Worm (Caenorhabditis elegans) whole organism, L4 larva: ENCODE measurements around the gene cest-2.3.

Experiments used
- D1046.2 ChIP-seq: fragments of 200-800 bp; sonication (Bioruptor generic); IDR thresholded peaks from 2 replicates; pipeline ENCODE4 v1.3.6; 2022; ENCODE audit warnings: missing genetic modification characterization, missing compliant biosample characterization
- F37D6.2 ChIP-seq: sonication (generic microtip); optimal IDR thresholded peaks from 2 replicates; lab custom pipeline; 2016; ENCODE audit warnings: mild to moderate bottlenecking, missing genetic modification characterization, missing compliant biosample characterization
- F44E2.7 ChIP-seq: fragments of 200-800 bp; sonication (Bioruptor generic); IDR thresholded peaks from 2 replicates; pipeline ENCODE4 v2.1.2; 2022; ENCODE audit warnings: missing genetic modification characterization, missing compliant biosample characterization
- F49E8.2 ChIP-seq: sonication (generic microtip); optimal IDR thresholded peaks from 2 replicates; lab custom pipeline; 2016; ENCODE audit warnings: missing compliant biosample characterization, mild to moderate bottlenecking, missing genetic modification characterization, borderline replicate concordance
- T26A8.4 ChIP-seq: fragments of 200-800 bp; sonication (Bioruptor generic); IDR thresholded peaks from 2 replicates; pipeline ENCODE4 v1.3.6; 2022; ENCODE audit warnings: missing genetic modification characterization, missing compliant biosample characterization
- Y5F2A.4 ChIP-seq: fragments of 200-800 bp; sonication (Bioruptor generic); optimal IDR thresholded peaks from 2 replicates; lab custom pipeline; 2018; ENCODE audit warnings: mild to moderate bottlenecking, missing genetic modification characterization, missing compliant biosample characterization
- ama-1 ChIP-seq: fragments of 150-350 bp; optimal IDR thresholded peaks from 2 replicates; lab custom pipeline; 2014; ENCODE audit warnings: inconsistent platforms, mixed read lengths
- arid-1 ChIP-seq: fragments of 200-800 bp; sonication (Bioruptor generic); conservative IDR thresholded peaks from 2 replicates; pipeline ENCODE4 v1.3.6; 2022; ENCODE audit warnings: missing genetic modification reagents, missing genetic modification characterization, missing compliant biosample characterization
- ceh-28 ChIP-seq: fragments of 150-350 bp; optimal IDR thresholded peaks from 2 replicates; lab custom pipeline; 2014; ENCODE audit warnings: missing biosample characterization, missing genetic modification reagents, missing genetic modification characterization
- ceh-62 ChIP-seq: sonication (generic microtip); optimal IDR thresholded peaks from 2 replicates; lab custom pipeline; 2017; ENCODE audit warnings: missing biosample characterization, missing genetic modification characterization
- ces-1 ChIP-seq: fragments of 150-350 bp; sonication (generic microtip); optimal IDR thresholded peaks from 4 replicates; lab custom pipeline; 2014; ENCODE audit warnings: missing biosample characterization, missing genetic modification reagents, missing genetic modification characterization
- daf-19 ChIP-seq: fragments of 200-800 bp; sonication (Bioruptor generic); conservative IDR thresholded peaks from 2 replicates; pipeline ENCODE4 v1.3.6; 2022; ENCODE audit warnings: missing genetic modification characterization, missing compliant biosample characterization
- daf-8 ChIP-seq: fragments of 200-800 bp; sonication (Bioruptor generic); IDR thresholded peaks from 2 replicates; pipeline ENCODE4 v1.3.6; 2022; ENCODE audit warnings: missing genetic modification characterization, missing compliant biosample characterization
- dmd-6 ChIP-seq: fragments of 200-800 bp; sonication (Bioruptor generic); IDR thresholded peaks from 2 replicates; pipeline ENCODE4 v1.3.6; 2022; ENCODE audit warnings: missing genetic modification reagents, missing genetic modification characterization, missing compliant biosample characterization
- dmd-8 ChIP-seq: fragments of 200-800 bp; sonication (Bioruptor generic); IDR thresholded peaks from 2 replicates; pipeline ENCODE4 v1.3.6; 2022; ENCODE audit warnings: missing genetic modification characterization, missing compliant biosample characterization
- dmd-9 ChIP-seq: fragments of 200-800 bp; sonication (Bioruptor generic); IDR thresholded peaks from 2 replicates; pipeline ENCODE4 v1.3.6; 2022; ENCODE audit warnings: missing genetic modification reagents, missing genetic modification characterization, missing compliant biosample characterization
- dve-1 ChIP-seq: sonication (generic microtip); optimal IDR thresholded peaks from 2 replicates; lab custom pipeline; 2017; ENCODE audit warnings: antibody characterized with exemption, mild to moderate bottlenecking, missing genetic modification characterization, missing compliant biosample characterization; ENCODE audit not compliant: insufficient read depth
- gei-8 ChIP-seq: fragments of 200-800 bp; sonication (Bioruptor generic); optimal IDR thresholded peaks from 2 replicates; lab custom pipeline; 2018; ENCODE audit warnings: mild to moderate bottlenecking, missing genetic modification characterization, missing compliant biosample characterization
- hlh-11 ChIP-seq: fragments of 200-800 bp; sonication (Bioruptor generic); optimal IDR thresholded peaks from 2 replicates; lab custom pipeline; 2018; ENCODE audit warnings: mild to moderate bottlenecking, missing genetic modification characterization, missing compliant biosample characterization
- hlh-30 ChIP-seq: sonication (generic microtip); optimal IDR thresholded peaks from 2 replicates; lab custom pipeline; 2017; ENCODE audit warnings: antibody characterized with exemption, mild to moderate bottlenecking, missing genetic modification characterization, missing compliant biosample characterization; ENCODE audit not compliant: insufficient read depth
- hmg-1.1 ChIP-seq: fragments of 200-800 bp; sonication (Bioruptor generic); IDR thresholded peaks from 2 replicates; pipeline ENCODE4 v1.3.6; 2022; ENCODE audit warnings: missing genetic modification reagents, missing genetic modification characterization, missing compliant biosample characterization
- lin-1 ChIP-seq: fragments of 200-800 bp; sonication (Bioruptor generic); IDR thresholded peaks from 2 replicates; pipeline ENCODE4 v1.3.6; 2022; ENCODE audit warnings: missing genetic modification reagents, missing genetic modification characterization, missing compliant biosample characterization
- lin-13 ChIP-seq: fragments of 150-350 bp; optimal IDR thresholded peaks from 2 replicates; lab custom pipeline; 2014; ENCODE audit warnings: missing biosample characterization, missing genetic modification reagents, missing genetic modification characterization
- lin-15B ChIP-seq: fragments of 150-350 bp; sonication (generic microtip); optimal IDR thresholded peaks from 3 replicates; lab custom pipeline; 2014; ENCODE audit warnings: missing biosample characterization, missing genetic modification characterization
- lin-38 ChIP-seq: fragments of 200-800 bp; sonication (Bioruptor generic); IDR thresholded peaks from 2 replicates; pipeline ENCODE4 v1.3.6; 2022; ENCODE audit warnings: missing genetic modification reagents, missing genetic modification characterization, missing compliant biosample characterization
- lsy-2 ChIP-seq, 2 experiments: fragments of 150-350 bp in 1 of 2; sonication (generic microtip) in 1 of 2; optimal IDR thresholded peaks; 2 replicates each; lab custom pipeline; 2014 to 2017; ENCODE audit warnings: missing biosample characterization in 2 of 2, missing genetic modification characterization in 2 of 2
- madf-9 ChIP-seq: fragments of 200-800 bp; sonication (Bioruptor generic); conservative IDR thresholded peaks from 2 replicates; pipeline ENCODE4 v1.3.6; 2022; ENCODE audit warnings: missing genetic modification reagents, missing genetic modification characterization, missing compliant biosample characterization
- mdt-29 ChIP-seq: fragments of 200-800 bp; sonication (Bioruptor generic); IDR thresholded peaks from 2 replicates; pipeline ENCODE4 v1.3.6; 2022; ENCODE audit warnings: missing genetic modification reagents, missing genetic modification characterization, missing compliant biosample characterization
- mep-1 ChIP-seq: fragments of 150-350 bp; sonication (generic microtip); optimal IDR thresholded peaks from 3 replicates; lab custom pipeline; 2014; ENCODE audit warnings: missing biosample characterization, missing genetic modification characterization
- mxl-3 ChIP-seq: fragments of 200-800 bp; sonication (Bioruptor generic); optimal IDR thresholded peaks from 2 replicates; lab custom pipeline; 2018; ENCODE audit warnings: mild to moderate bottlenecking, missing genetic modification characterization, missing compliant biosample characterization
- nhr-237 ChIP-seq: sonication (generic microtip); optimal IDR thresholded peaks from 2 replicates; lab custom pipeline; 2017; ENCODE audit warnings: missing biosample characterization, missing genetic modification characterization
- nhr-25 ChIP-seq: sonication (generic microtip); optimal IDR thresholded peaks from 2 replicates; lab custom pipeline; 2017; ENCODE audit warnings: missing genetic modification characterization, mild to moderate bottlenecking, missing compliant biosample characterization, antibody characterized with exemption, moderate library complexity, borderline replicate concordance; ENCODE audit not compliant: insufficient read depth
- nhr-6 ChIP-seq: fragments of 150-350 bp; optimal IDR thresholded peaks from 2 replicates; lab custom pipeline; 2014; ENCODE audit warnings: missing biosample characterization, missing genetic modification characterization
- nhr-77 ChIP-seq: fragments of 150-350 bp; optimal IDR thresholded peaks from 2 replicates; lab custom pipeline; 2014; ENCODE audit warnings: missing biosample characterization, missing genetic modification characterization
- rbr-2 ChIP-seq: sonication (generic microtip); optimal IDR thresholded peaks from 2 replicates; lab custom pipeline; 2016; ENCODE audit warnings: missing genotype, missing genetic modification characterization, missing compliant biosample characterization
- set-16 ChIP-seq: fragments of 200-800 bp; sonication (Bioruptor generic); IDR thresholded peaks from 2 replicates; pipeline ENCODE4 v1.3.6; 2022; ENCODE audit warnings: missing genetic modification reagents, missing genetic modification characterization, missing compliant biosample characterization
- skn-1 ChIP-seq: fragments of 150-350 bp; optimal IDR thresholded peaks from 2 replicates; lab custom pipeline; 2014; ENCODE audit warnings: missing biosample characterization, missing genetic modification characterization
- snpc-1.2 ChIP-seq: fragments of 200-800 bp; sonication (Bioruptor generic); IDR thresholded peaks from 2 replicates; pipeline ENCODE4 v1.3.6; 2022; ENCODE audit warnings: missing genetic modification reagents, missing genetic modification characterization, missing compliant biosample characterization
- spr-1 ChIP-seq: sonication (generic microtip); optimal IDR thresholded peaks from 2 replicates; lab custom pipeline; 2016; ENCODE audit warnings: mild to moderate bottlenecking, missing genetic modification characterization, missing compliant biosample characterization
- spr-3 ChIP-seq: fragments of 200-800 bp; sonication (Bioruptor generic); optimal IDR thresholded peaks from 2 replicates; lab custom pipeline; 2018; ENCODE audit warnings: mild to moderate bottlenecking, missing genetic modification characterization, missing compliant biosample characterization
- tag-97 ChIP-seq: fragments of 200-800 bp; sonication (Bioruptor generic); IDR thresholded peaks from 2 replicates; pipeline ENCODE4 v1.3.6; 2022; ENCODE audit warnings: missing genetic modification characterization, missing compliant biosample characterization
- unc-39 ChIP-seq: sonication (generic microtip); optimal IDR thresholded peaks from 2 replicates; lab custom pipeline; 2017; ENCODE audit warnings: missing biosample characterization, missing genetic modification characterization
- unc-62 ChIP-seq, 3 experiments: fragments of 150-350 bp in 1 of 3; sonication (generic microtip); optimal IDR thresholded peaks in 2 of 3; peaks in 1 of 3; 1 replicate in 1 of 3; 2 replicates in 2 of 3; lab custom pipeline; 2014 to 2017; ENCODE audit warnings: missing biosample characterization in 3 of 3, missing genetic modification characterization in 3 of 3, missing genetic modification reagents in 3 of 3, missing genotype in 1 of 3
- zag-1 ChIP-seq: fragments of 150-350 bp; optimal IDR thresholded peaks from 2 replicates; lab custom pipeline; 2014; ENCODE audit warnings: missing biosample characterization, missing genetic modification characterization
- zip-2 ChIP-seq: fragments of 150-350 bp; optimal IDR thresholded peaks from 2 replicates; lab custom pipeline; 2014; ENCODE audit warnings: missing biosample characterization, missing genetic modification characterization
- ztf-11 ChIP-seq: fragments of 150-350 bp; optimal IDR thresholded peaks from 2 replicates; lab custom pipeline; 2014; ENCODE audit warnings: missing biosample characterization, missing genetic modification characterization

The cest-2.3 gene

ce11 chrV:14194514-14194913, 11.8 kb upstream of the cest-2.3 start:
- TF ChIP-seq lsy-2 (tag; optimal IDR thresholded peaks at IDR 0.05; lab: Kevin White, UChicago) (no peak), zip-2 (tag; lab: Kevin White, UChicago) (no peak), D1046.2 (GFP tag; lab: Robert Waterston, UW) (0 out of 2 replicates have a peak, but pooled peaks have one; percentile 12), skn-1 (no peak), ces-1 (GFP tag; lab: Kevin White, UChicago) (no peak), spr-1 (tag; lab: Kevin White, UChicago) (no peak), dmd-9 (GFP tag; lab: Robert Waterston, UW) (no peak), hlh-30 (tag; lab: Kevin White, UChicago) (no peak), F49E8.2 (tag; lab: Kevin White, UChicago) (no peak), F37D6.2 (no peak), set-16 (GFP tag; lab: Robert Waterston, UW) (peak; percentile 38; the same call in 1 of the 2 replicates), dve-1 (tag; lab: Kevin White, UChicago) (no peak), lin-38 (GFP tag; lab: Robert Waterston, UW) (0 out of 2 replicates have a peak, but pooled peaks have one; percentile 12), lin-15B (tag; lab: Kevin White, UChicago) (no peak), zag-1 (tag; lab: Kevin White, UChicago) (no peak), hmg-1.1 (GFP tag; lab: Robert Waterston, UW) (0 out of 2 replicates have a peak, but pooled peaks have one; percentile 26), nhr-6 (no peak), dmd-6 (GFP tag; lab: Robert Waterston, UW) (0 out of 2 replicates have a peak, but pooled peaks have one; percentile 14)

- TF ChIP-seq ama-1 (lab: Kevin White, UChicago) (peak; percentile 79), snpc-1.2 (GFP tag; lab: Robert Waterston, UW) (no peak), hlh-11 (tag; lab: Kevin White, UChicago) (peak; percentile 92), madf-9 (GFP tag; lab: Robert Waterston, UW) (0 out of 2 replicates have a peak, but pooled peaks have one; percentile 38), set-16 (GFP tag; lab: Robert Waterston, UW) (peak; percentile 38), zag-1 (tag; lab: Kevin White, UChicago) (no peak), unc-39 (tag; lab: Kevin White, UChicago) (no peak), Y5F2A.4 (GFP tag; lab: Kevin White, UChicago) (no peak), nhr-6 (peak; percentile 98), dmd-8 (GFP tag; lab: Robert Waterston, UW) (no peak), lsy-2 (tag; optimal IDR thresholded peaks at IDR 0.05; lab: Kevin White, UChicago) (peak in 1 of 2 experiments; percentile 71), arid-1 (GFP tag; lab: Robert Waterston, UW) (no peak), ztf-11 (tag; lab: Kevin White, UChicago) (no peak), rbr-2 (tag; lab: Kevin White, UChicago) (peak; percentile 56), F44E2.7 (GFP tag; lab: Robert Waterston, UW) (no peak), F49E8.2 (tag; lab: Kevin White, UChicago) (no peak), daf-8 (no peak), gei-8 (no peak), ceh-62 (no peak), mxl-3 (GFP tag; lab: Kevin White, UChicago) (peak; percentile 76), T26A8.4 (peak; percentile 59), daf-19 (GFP tag; lab: Robert Waterston, UW) (no peak), lin-13 (GFP tag; lab: Kevin White, UChicago) (peak; percentile 14), lin-1 (GFP tag; lab: Robert Waterston, UW) (peak; percentile 62; the same call in 1 of the 2 replicates), hmg-1.1 (GFP tag; lab: Robert Waterston, UW) (peak; percentile 88), ceh-28 (no peak), tag-97 (GFP tag; lab: Robert Waterston, UW) (no peak), spr-3 (GFP tag; lab: Kevin White, UChicago) (no peak), unc-62 (GFP tag; optimal IDR thresholded peaks at IDR 0.05 in 1 of 2; lab: Kevin White, UChicago) (peak in 1 of 2 experiments; percentile 75), unc-62 (tag; optimal IDR thresholded peaks at IDR 0.05; lab: Kevin White, UChicago) (no peak), dve-1 (tag; lab: Kevin White, UChicago) (peak; percentile 93), hlh-30 (tag; lab: Kevin White, UChicago) (peak; percentile 80), nhr-77 (peak; percentile 69), nhr-237 (tag; lab: Kevin White, UChicago) (no peak), nhr-25 (no peak), dmd-6 (GFP tag; lab: Robert Waterston, UW) (peak; percentile 92), mdt-29 (GFP tag; lab: Robert Waterston, UW) (no peak), lin-38 (GFP tag; lab: Robert Waterston, UW) (peak; percentile 48), mep-1 (peak; percentile 80), zip-2 (tag; lab: Kevin White, UChicago) (no peak)
These were observed 10.7 kb upstream of the cest-2.3 start, which contains the start of gene atfs-1 for ce11 chrV:14193451-14193850. atfs-1 (plus strand) TSS chrV:14193663.
